Worm (Caenorhabditis elegans) whole organism, early embryonic: ENCODE results near the gene D1053.2.

Experiments
- B0310.2 ChIP-seq: sonication (generic microtip); optimal IDR thresholded peaks from 2 replicates; lab custom pipeline; 2016; ENCODE audit warnings: mild to moderate bottlenecking, missing genetic modification characterization, missing compliant biosample characterization
- F13C5.2 ChIP-seq: sonication (generic microtip); optimal IDR thresholded peaks from 2 replicates; lab custom pipeline; 2017; ENCODE audit warnings: mild to moderate bottlenecking, missing genetic modification characterization, inconsistent platforms, missing compliant biosample characterization
- aly-1 ChIP-seq: sonication (generic microtip); optimal IDR thresholded peaks from 2 replicates; lab custom pipeline; 2016; ENCODE audit warnings: missing genetic modification characterization, missing compliant biosample characterization
- ama-1 ChIP-seq: fragments of 150-350 bp; optimal IDR thresholded peaks from 2 replicates; lab custom pipeline; 2014
- ceh-13 ChIP-seq: fragments of 200-800 bp; sonication (Bioruptor generic); optimal IDR thresholded peaks from 2 replicates; lab custom pipeline; 2018; ENCODE audit warnings: mild to moderate bottlenecking, missing genetic modification characterization, missing compliant biosample characterization
- ceh-36 ChIP-seq: sonication (generic microtip); optimal IDR thresholded peaks from 2 replicates; lab custom pipeline; 2016; ENCODE audit warnings: missing genetic modification characterization, inconsistent platforms, missing compliant biosample characterization
- ets-7 ChIP-seq: sonication (generic microtip); optimal IDR thresholded peaks from 2 replicates; lab custom pipeline; 2016; ENCODE audit warnings: missing genotype, missing genetic modification characterization, missing compliant biosample characterization
- flt-1 ChIP-seq: fragments of 200-800 bp; sonication (Bioruptor generic); IDR thresholded peaks from 2 replicates; pipeline ENCODE4 v1.3.6; 2022; ENCODE audit warnings: missing genetic modification characterization, missing compliant biosample characterization
- hmbx-1 ChIP-seq: sonication (generic microtip); optimal IDR thresholded peaks from 2 replicates; lab custom pipeline; 2016; ENCODE audit warnings: mild to moderate bottlenecking, missing genetic modification characterization, missing compliant biosample characterization
- hmg-4 ChIP-seq: fragments of 200-800 bp; sonication (Bioruptor generic); optimal IDR thresholded peaks from 2 replicates; lab custom pipeline; 2018; ENCODE audit warnings: mild to moderate bottlenecking, missing genetic modification characterization, missing compliant biosample characterization
- hnd-1 ChIP-seq: sonication (generic microtip); optimal IDR thresholded peaks from 2 replicates; lab custom pipeline; 2016; ENCODE audit warnings: missing genetic modification characterization, missing compliant biosample characterization
- pes-1 ChIP-seq: fragments of 200-800 bp; sonication (Bioruptor generic); IDR thresholded peaks from 2 replicates; pipeline ENCODE4 v1.3.6; 2022; ENCODE audit warnings: missing genetic modification reagents, missing genetic modification characterization, missing compliant biosample characterization
- scrt-1 ChIP-seq: fragments of 200-800 bp; sonication (Bioruptor generic); IDR thresholded peaks from 2 replicates; pipeline ENCODE4 v1.3.6; 2022; ENCODE audit warnings: missing genetic modification characterization, missing compliant biosample characterization
- sea-1 ChIP-seq: fragments of 200-800 bp; sonication (Bioruptor generic); conservative IDR thresholded peaks from 2 replicates; pipeline ENCODE4 v1.3.6; 2022; ENCODE audit warnings: missing genetic modification characterization, missing compliant biosample characterization
- tbx-11 ChIP-seq: fragments of 200-800 bp; sonication (Bioruptor generic); IDR thresholded peaks from 2 replicates; pipeline ENCODE4 v1.3.6; 2022; ENCODE audit warnings: missing genetic modification characterization, missing compliant biosample characterization
- tbx-37 ChIP-seq: fragments of 200-800 bp; sonication (Bioruptor generic); conservative IDR thresholded peaks from 2 replicates; pipeline ENCODE4 v1.3.6; 2022; ENCODE audit warnings: missing genetic modification reagents, missing genetic modification characterization, missing compliant biosample characterization
- tra-4 ChIP-seq: sonication (generic microtip); optimal IDR thresholded peaks from 2 replicates; lab custom pipeline; 2017; ENCODE audit warnings: missing genetic modification characterization, missing compliant biosample characterization

Gene D1053.2

ce11 chrX:11758809-11759208 lies 30.9 kb downstream of the D1053.2 start, which contains the start of gene lact-7:
Gene lact-7 (plus strand): TSS chrX:11759109.
- TF ChIP-seq F13C5.2 (no peak), tra-4 (tag; lab: Kevin White, UChicago) (no peak), ama-1 (lab: Kevin White, UChicago) (no peak), scrt-1 (GFP tag; lab: Robert Waterston, UW) (no peak), sea-1 (GFP tag; lab: Robert Waterston, UW) (no peak), hmg-4 (GFP tag; lab: Kevin White, UChicago) (no peak), tbx-37 (GFP tag; lab: Robert Waterston, UW) (no peak), hmbx-1 (tag; lab: Kevin White, UChicago) (no peak), hnd-1 (tag; lab: Kevin White, UChicago) (no peak), ceh-13 (no peak), ceh-36 (tag; lab: Kevin White, UChicago) (no peak), tbx-11 (GFP tag; lab: Robert Waterston, UW) (no peak), B0310.2 (no peak), aly-1 (no peak)

- TF ChIP-seq flt-1 (GFP tag; lab: Robert Waterston, UW) (no peak), aly-1 (no peak), pes-1 (GFP tag; lab: Robert Waterston, UW) (no peak), B0310.2 (no peak), hmg-4 (GFP tag; lab: Kevin White, UChicago) (no peak), ceh-13 (no peak), tbx-37 (GFP tag; lab: Robert Waterston, UW) (no peak), F13C5.2 (no peak)
Observed at ce11 chrX:11765860-11766259, 37.9 kb downstream of the D1053.2 start.

- TF ChIP-seq ama-1 (lab: Kevin White, UChicago) (no peak), B0310.2 (no peak), ceh-13 (no peak), ets-7 (tag; lab: Kevin White, UChicago) (no peak), sea-1 (GFP tag; lab: Robert Waterston, UW) (no peak), hmbx-1 (tag; lab: Kevin White, UChicago) (no peak)
Observed at ce11 chrX:11766432-11766831, 38.5 kb downstream of the D1053.2 start.

- no peak for TF ChIP-seq pes-1 (GFP tag; lab: Robert Waterston, UW)
- no peak for TF ChIP-seq ceh-36 (tag; lab: Kevin White, UChicago)
- no peak for TF ChIP-seq hmbx-1 (tag; lab: Kevin White, UChicago)
- no peak for TF ChIP-seq F13C5.2
- no peak for TF ChIP-seq ama-1 (lab: Kevin White, UChicago)
- TF ChIP-seq flt-1 (GFP tag; lab: Robert Waterston, UW): no peak
Observed at ce11 chrX:11769278-11769677, 41.3 kb downstream of the D1053.2 start, which contains the start of gene ttx-3. Gene ttx-3 (minus strand): TSS chrX:11769378.
